Worm (Caenorhabditis elegans) whole organism, young adult: Measurements from ENCODE around the gene lhfp-4.

ENCODE experiments used
- B0336.3 ChIP-seq: fragments of 200-800 bp; sonication (Bioruptor generic); IDR thresholded peaks from 2 replicates; pipeline ENCODE4 v1.3.6; 2022; ENCODE audit warnings: missing genetic modification characterization, missing compliant biosample characterization
- F23B12.7 ChIP-seq: sonication (generic microtip); optimal IDR thresholded peaks from 2 replicates; lab custom pipeline; 2017; ENCODE audit warnings: missing genetic modification characterization, mild to moderate bottlenecking, missing compliant biosample characterization, antibody characterized with exemption, moderate library complexity; ENCODE audit not compliant: insufficient read depth
- F33H1.4 ChIP-seq: fragments of 200-800 bp; sonication (Bioruptor generic); IDR thresholded peaks from 2 replicates; pipeline ENCODE4 v1.3.6; 2022; ENCODE audit warnings: missing genetic modification reagents, missing genetic modification characterization, missing compliant biosample characterization
- F57C9.4 ChIP-seq: sonication (generic microtip); optimal IDR thresholded peaks from 2 replicates; lab custom pipeline; 2017; ENCODE audit warnings: mild to moderate bottlenecking, missing genetic modification characterization, missing compliant biosample characterization
- K11D2.4 ChIP-seq: fragments of 200-800 bp; sonication (Bioruptor generic); IDR thresholded peaks from 2 replicates; pipeline ENCODE4 v1.3.6; 2022; ENCODE audit warnings: missing genetic modification reagents, missing genetic modification characterization, missing compliant biosample characterization
- K12H6.12 ChIP-seq: fragments of 200-800 bp; sonication (Bioruptor generic); optimal IDR thresholded peaks from 2 replicates; lab custom pipeline; 2018; ENCODE audit warnings: mild to moderate bottlenecking, missing genetic modification characterization, missing compliant biosample characterization
- atf-7 ChIP-seq: sonication (generic microtip); optimal IDR thresholded peaks from 2 replicates; lab custom pipeline; 2017; ENCODE audit warnings: mild to moderate bottlenecking, missing genetic modification characterization, missing compliant biosample characterization
- athp-1 ChIP-seq: sonication (generic microtip); optimal IDR thresholded peaks from 2 replicates; lab custom pipeline; 2017; ENCODE audit warnings: mild to moderate bottlenecking, missing genetic modification characterization, missing compliant biosample characterization
- cebp-1 ChIP-seq, 2 experiments: fragments of 200-800 bp in 1 of 2; sonication (Bioruptor generic) in 1 of 2; sonication (generic microtip) in 1 of 2; IDR thresholded peaks in 1 of 2; optimal IDR thresholded peaks in 1 of 2; 2 replicates each; pipeline versions ENCODE4 v1.3.6 to Lab custom; 2017 to 2022; ENCODE audit warnings: missing compliant biosample characterization in 2 of 2, missing genetic modification characterization in 2 of 2, mild to moderate bottlenecking in 1 of 2, missing genetic modification reagents in 1 of 2, moderate library complexity in 1 of 2
- cebp-2 ChIP-seq: fragments of 200-800 bp; sonication (Bioruptor generic); IDR thresholded peaks from 2 replicates; pipeline ENCODE4 v1.3.6; 2022; ENCODE audit warnings: missing genetic modification characterization, missing compliant biosample characterization
- ceh-27 ChIP-seq: fragments of 200-800 bp; sonication (Bioruptor generic); optimal IDR thresholded peaks from 2 replicates; lab custom pipeline; 2018; ENCODE audit warnings: mild to moderate bottlenecking, missing genetic modification characterization, moderate library complexity, missing compliant biosample characterization
- egl-18 ChIP-seq: fragments of 200-800 bp; sonication (Bioruptor generic); IDR thresholded peaks from 2 replicates; pipeline ENCODE4 v1.3.6; 2022; ENCODE audit warnings: missing genetic modification reagents, missing genetic modification characterization, missing compliant biosample characterization
- egl-44 ChIP-seq: fragments of 200-800 bp; sonication (Bioruptor generic); IDR thresholded peaks from 2 replicates; pipeline ENCODE4 v1.3.6; 2022; ENCODE audit warnings: missing genetic modification reagents, missing genetic modification characterization, missing compliant biosample characterization
- egrh-3 ChIP-seq: fragments of 200-800 bp; sonication (Bioruptor generic); IDR thresholded peaks from 2 replicates; pipeline ENCODE4 v1.3.6; 2022; ENCODE audit warnings: missing genetic modification reagents, missing genetic modification characterization, missing compliant biosample characterization
- fkh-3 ChIP-seq: sonication (generic microtip); optimal IDR thresholded peaks from 2 replicates; lab custom pipeline; 2016; ENCODE audit warnings: mild to moderate bottlenecking, missing genetic modification characterization, missing compliant biosample characterization
- gei-17 ChIP-seq: fragments of 200-800 bp; sonication (Bioruptor generic); optimal IDR thresholded peaks from 2 replicates; lab custom pipeline; 2018; ENCODE audit warnings: mild to moderate bottlenecking, missing genetic modification characterization, missing compliant biosample characterization
- let-526 ChIP-seq: fragments of 200-800 bp; sonication (Bioruptor generic); IDR thresholded peaks from 2 replicates; pipeline ENCODE4 v1.3.6; 2022; ENCODE audit warnings: missing genetic modification reagents, missing genetic modification characterization, missing compliant biosample characterization
- let-607 ChIP-seq, 2 experiments: fragments of 200-800 bp in 1 of 2; sonication (Bioruptor generic) in 1 of 2; sonication (generic microtip) in 1 of 2; optimal IDR thresholded peaks; 2 replicates each; lab custom pipeline; 2016 to 2018; ENCODE audit warnings: mild to moderate bottlenecking in 2 of 2, missing compliant biosample characterization in 2 of 2, missing genetic modification characterization in 2 of 2, moderate library complexity in 2 of 2, missing genotype in 1 of 2
- lin-35 ChIP-seq, 3 experiments: fragments of 150-350 bp in 2 of 3; sonication (generic microtip) in 1 of 3; optimal IDR thresholded peaks; 2 replicates each; lab custom pipeline; 2014 to 2018; ENCODE audit warnings: missing biosample characterization in 3 of 3, missing genetic modification characterization in 3 of 3, missing genetic modification reagents in 3 of 3
- lin-40 ChIP-seq: sonication (generic microtip); optimal IDR thresholded peaks from 2 replicates; lab custom pipeline; 2016; ENCODE audit warnings: missing genetic modification characterization, mild to moderate bottlenecking, missing compliant biosample characterization, missing genotype, missing genetic modification reagents
- lir-1 ChIP-seq: fragments of 200-800 bp; sonication (Bioruptor generic); conservative IDR thresholded peaks from 2 replicates; pipeline ENCODE4 v1.3.6; 2022; ENCODE audit warnings: missing genetic modification reagents, missing genetic modification characterization, missing compliant biosample characterization
- lsl-1 ChIP-seq: fragments of 200-800 bp; sonication (Bioruptor generic); optimal IDR thresholded peaks from 2 replicates; lab custom pipeline; 2018; ENCODE audit warnings: mild to moderate bottlenecking, missing genetic modification characterization, moderate library complexity, missing compliant biosample characterization
- mel-28 ChIP-seq: sonication (generic microtip); optimal IDR thresholded peaks from 2 replicates; lab custom pipeline; 2016; ENCODE audit warnings: borderline replicate concordance, mild to moderate bottlenecking, missing genetic modification characterization, missing compliant biosample characterization
- mes-4 ChIP-seq: sonication (generic microtip); optimal IDR thresholded peaks from 2 replicates; lab custom pipeline; 2016; ENCODE audit warnings: missing genotype, missing genetic modification characterization, missing compliant biosample characterization
- mxl-1 ChIP-seq: sonication (generic microtip); optimal IDR thresholded peaks from 2 replicates; lab custom pipeline; 2016; ENCODE audit warnings: missing genetic modification characterization, missing compliant biosample characterization
- nfya-1 ChIP-seq: sonication (generic microtip); optimal IDR thresholded peaks from 2 replicates; lab custom pipeline; 2017; ENCODE audit warnings: antibody characterized with exemption, missing compliant biosample characterization, missing genetic modification characterization, borderline replicate concordance; ENCODE audit not compliant: insufficient read depth
- nfya-2 ChIP-seq: fragments of 200-800 bp; sonication (Bioruptor generic); IDR thresholded peaks from 2 replicates; pipeline ENCODE4 v1.3.6; 2022; ENCODE audit warnings: missing genetic modification reagents, missing genetic modification characterization, missing compliant biosample characterization
- nhr-90 ChIP-seq: sonication (generic microtip); optimal IDR thresholded peaks from 2 replicates; lab custom pipeline; 2016; ENCODE audit warnings: missing genotype, mild to moderate bottlenecking, missing genetic modification characterization, missing compliant biosample characterization
- pbrm-1 ChIP-seq: fragments of 200-800 bp; sonication (Bioruptor generic); IDR thresholded peaks from 2 replicates; pipeline ENCODE4 v1.3.6; 2022; ENCODE audit warnings: missing genetic modification reagents, missing genetic modification characterization, missing compliant biosample characterization
- rcor-1 ChIP-seq: fragments of 200-800 bp; sonication (Bioruptor generic); IDR thresholded peaks from 2 replicates; pipeline ENCODE4 v1.3.6; 2022; ENCODE audit warnings: missing genetic modification reagents, missing genetic modification characterization, missing compliant biosample characterization
- repo-1 ChIP-seq: sonication (generic microtip); optimal IDR thresholded peaks from 2 replicates; lab custom pipeline; 2017; ENCODE audit warnings: mild to moderate bottlenecking, missing genetic modification characterization, missing compliant biosample characterization
- sea-2 ChIP-seq: fragments of 200-800 bp; sonication (Bioruptor generic); IDR thresholded peaks from 2 replicates; pipeline ENCODE4 v1.3.6; 2022; ENCODE audit warnings: missing genetic modification characterization, missing compliant biosample characterization
- snpc-3.4 ChIP-seq: sonication (generic microtip); optimal IDR thresholded peaks from 2 replicates; lab custom pipeline; 2017; ENCODE audit warnings: missing genetic modification characterization, mild to moderate bottlenecking, missing compliant biosample characterization, antibody characterized with exemption, moderate library complexity, missing genotype, missing genetic modification reagents
- somi-1 ChIP-seq: fragments of 200-800 bp; sonication (Bioruptor generic); optimal IDR thresholded peaks from 2 replicates; lab custom pipeline; 2018; ENCODE audit warnings: mild to moderate bottlenecking, missing genetic modification characterization, missing compliant biosample characterization
- tlf-1 ChIP-seq: fragments of 200-800 bp; sonication (Bioruptor generic); optimal IDR thresholded peaks from 2 replicates; lab custom pipeline; 2018; ENCODE audit warnings: mild to moderate bottlenecking, missing genetic modification characterization, missing compliant biosample characterization
- unc-62 ChIP-seq: fragments of 150-350 bp; optimal IDR thresholded peaks from 2 replicates; lab custom pipeline; 2014; ENCODE audit warnings: missing biosample characterization, missing genetic modification reagents, missing genetic modification characterization
- ztf-18 ChIP-seq: sonication (generic microtip); optimal IDR thresholded peaks from 2 replicates; lab custom pipeline; 2016; ENCODE audit warnings: missing genotype, mild to moderate bottlenecking, missing genetic modification characterization, missing compliant biosample characterization
- ztf-26 ChIP-seq: sonication (generic microtip); optimal IDR thresholded peaks from 2 replicates; lab custom pipeline; 2017; ENCODE audit warnings: missing genetic modification characterization, missing compliant biosample characterization

Gene lhfp-4

DNA sequence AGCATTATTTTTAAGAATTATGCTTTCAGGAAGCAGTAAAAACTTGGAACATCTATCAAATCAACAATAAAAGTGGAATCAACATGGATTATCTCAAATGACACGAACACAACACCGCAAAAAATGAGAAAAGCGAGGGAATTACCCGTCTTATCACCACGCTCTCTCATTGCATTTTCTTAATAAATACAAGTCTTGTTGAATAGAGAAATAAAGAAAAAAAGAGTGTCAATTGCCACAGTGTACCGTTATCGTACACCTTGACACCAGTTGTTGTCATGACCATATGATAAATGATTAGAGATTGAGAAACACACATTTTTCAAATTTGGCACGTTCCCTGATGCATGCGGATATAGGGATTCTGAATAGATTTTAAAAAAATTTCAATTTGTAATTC, 11.7 kb upstream of the lhfp-4 start (continued):
- no peak for TF ChIP-seq cebp-1 (GFP tag; IDR thresholded peaks at IDR 0.05; lab: Robert Waterston, UW)
- peak; percentile 38 for TF ChIP-seq cebp-1 (tag; optimal IDR thresholded peaks at IDR 0.05; lab: Kevin White, UChicago)
- TF ChIP-seq F23B12.7 = peak; percentile 54
- no peak for TF ChIP-seq let-526 (GFP tag; lab: Robert Waterston, UW)
- no peak for TF ChIP-seq egl-18 (GFP tag; lab: Robert Waterston, UW)
- TF ChIP-seq mxl-1 (tag; lab: Kevin White, UChicago) = no peak
- no peak for TF ChIP-seq K11D2.4 (GFP tag; lab: Robert Waterston, UW)
- no peak for TF ChIP-seq B0336.3 (GFP tag; lab: Robert Waterston, UW)
- TF ChIP-seq ztf-18 (tag; lab: Kevin White, UChicago) = no peak
- no peak for TF ChIP-seq tlf-1 (GFP tag; lab: Kevin White, UChicago)
- no peak for TF ChIP-seq F33H1.4 (GFP tag; lab: Robert Waterston, UW)
- TF ChIP-seq K12H6.12 (tag; lab: Kevin White, UChicago) = no peak
- TF ChIP-seq nhr-90 (tag; lab: Kevin White, UChicago) = peak; percentile 6
- no peak for TF ChIP-seq lin-35 (GFP tag; optimal IDR thresholded peaks at IDR 0.05; lab: Kevin White, UChicago)
- no peak for TF ChIP-seq unc-62 (GFP tag; lab: Kevin White, UChicago)
- TF ChIP-seq mes-4 = no peak
- no peak for TF ChIP-seq cebp-2 (GFP tag; lab: Robert Waterston, UW)
- peak; percentile 3 for TF ChIP-seq atf-7 (tag; lab: Kevin White, UChicago)
- TF ChIP-seq pbrm-1 (GFP tag; lab: Robert Waterston, UW) = no peak
- TF ChIP-seq ceh-27 = no peak
- peak; percentile 40 for TF ChIP-seq lin-40 (tag; lab: Kevin White, UChicago)
- TF ChIP-seq egrh-3 = no peak
- TF ChIP-seq let-607 (tag; optimal IDR thresholded peaks at IDR 0.05; lab: Kevin White, UChicago) = no peak
- no peak for TF ChIP-seq sea-2 (GFP tag; lab: Robert Waterston, UW)
- TF ChIP-seq gei-17 (GFP tag; lab: Kevin White, UChicago) = no peak
- TF ChIP-seq fkh-3 (tag; lab: Kevin White, UChicago) = no peak

DNA sequence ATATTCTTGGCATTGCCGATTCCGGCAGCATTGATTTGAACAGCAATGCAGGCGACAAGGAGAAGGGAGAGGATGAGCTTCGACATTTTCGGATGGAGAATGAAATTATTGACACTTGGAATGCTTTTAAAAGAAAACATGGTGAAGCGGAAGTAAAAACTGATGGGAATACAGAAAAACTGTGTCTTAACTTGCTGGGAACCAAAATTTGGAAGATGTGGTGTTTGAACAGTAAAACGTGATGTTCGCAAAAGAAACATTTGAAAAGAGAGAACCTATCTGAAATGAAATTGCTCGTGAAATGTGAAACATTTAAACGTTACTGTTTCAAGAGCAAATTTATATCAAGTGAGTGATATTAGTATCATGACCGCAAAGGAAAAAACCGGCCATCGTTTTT, 10.7 kb upstream of the lhfp-4 start, which contains the start of gene F26D10.13:
F26D10.13 (minus strand) TSS at position 101 of the 400 bp plus-strand sequence.
- TF ChIP-seq ztf-26 (tag; lab: Kevin White, UChicago) (no peak), lir-1 (no peak), mel-28 (tag; lab: Kevin White, UChicago) (no peak), lsl-1 (no peak), mxl-1 (tag; lab: Kevin White, UChicago) (no peak), somi-1 (GFP tag; lab: Kevin White, UChicago) (no peak), snpc-3.4 (no peak), nfya-1 (tag; lab: Kevin White, UChicago) (no peak), F57C9.4 (tag; lab: Kevin White, UChicago) (no peak), lin-35 (GFP tag; optimal IDR thresholded peaks at IDR 0.05; lab: Kevin White, UChicago) (no peak), athp-1 (tag; lab: Kevin White, UChicago) (no peak), egl-44 (GFP tag; lab: Robert Waterston, UW) (no peak), repo-1 (tag; lab: Kevin White, UChicago) (no peak)

DNA sequence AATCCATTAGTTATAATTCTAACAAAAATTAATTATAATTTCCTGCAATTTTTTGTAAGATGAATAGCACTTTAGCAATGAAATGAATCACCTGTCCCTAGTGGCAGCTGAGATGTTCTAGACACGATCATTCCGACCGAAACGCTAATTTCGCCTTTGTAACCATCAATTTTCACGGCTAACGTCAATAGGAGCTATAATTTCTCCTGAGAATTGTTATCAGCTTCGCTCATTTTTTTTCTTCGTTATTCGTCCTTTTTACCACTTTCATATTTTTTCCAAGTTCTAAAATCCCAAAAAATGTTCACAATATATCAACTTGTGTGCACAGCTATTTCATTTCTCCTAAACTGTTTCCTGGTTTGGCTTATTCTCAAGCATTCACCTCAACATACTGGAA, 10.1 kb upstream of the lhfp-4 start, which contains the start of gene str-187:
str-187 (plus strand) TSS at position 301 of the 400 bp plus-strand sequence.
- TF ChIP-seq nfya-2 = no peak
- no peak for TF ChIP-seq rcor-1 (GFP tag; lab: Robert Waterston, UW)
